Fruit fly (Drosophila melanogaster): ENCODE data around the gene Phae1.

The Phae1 gene

dm6 chr2L:12108779-12109564 lies at the start of gene Phae1, which contains the start of gene Rab6:
Gene Phae1, plus strand, starts transcription at chr2L:12109417.
Gene Rab6, minus strand, starts transcription at chr2L:12109116.
- TF ChIP-seq psq (optimal IDR thresholded peaks at IDR 0.05) (no peak), Myc (optimal IDR thresholded peaks at IDR 0.05) (no peak), ttk (optimal IDR thresholded peaks at IDR 0.05) (no peak), insv (optimal IDR thresholded peaks at IDR 0.05) (no peak), Sin3A (optimal IDR thresholded peaks at IDR 0.05) (no peak), h (optimal IDR thresholded peaks at IDR 0.05) (no peak)

DNA sequence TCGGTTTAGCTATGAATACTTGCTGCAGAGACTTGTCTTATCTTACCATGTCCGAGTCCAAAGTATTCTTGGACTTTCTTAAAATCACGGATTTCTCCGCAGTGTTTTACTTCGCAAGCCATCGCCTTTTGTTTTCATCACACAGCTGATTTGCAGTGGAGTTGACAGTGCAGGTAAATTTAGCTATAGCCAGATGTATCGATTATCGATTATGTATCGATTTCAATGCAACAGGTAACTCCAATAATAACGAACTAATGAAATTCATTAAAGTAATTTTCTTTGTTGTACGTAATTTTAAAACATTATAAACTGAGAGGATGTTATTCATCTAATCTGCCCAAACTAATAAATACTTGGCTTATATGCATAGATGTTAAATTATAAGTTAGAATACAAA lies 46.2 kb upstream of the Phae1 start, which contains the start of gene Rab3-GAP:
Gene Rab3-GAP (minus strand): TSS at position 150 of the 400 bp plus-strand sequence.
- TF ChIP-seq Sin3A (optimal IDR thresholded peaks at IDR 0.05), result no peak
- TF ChIP-seq h (optimal IDR thresholded peaks at IDR 0.05), result no peak
- no peak for TF ChIP-seq Myc (optimal IDR thresholded peaks at IDR 0.05)
- no peak for TF ChIP-seq ttk (optimal IDR thresholded peaks at IDR 0.05)
- no peak for TF ChIP-seq insv (optimal IDR thresholded peaks at IDR 0.05)
- TF ChIP-seq psq (optimal IDR thresholded peaks at IDR 0.05), result no peak

dm6 chr2L:12065683-12066386 lies 43.4 kb upstream of the Phae1 start:
- TF ChIP-seq insv (optimal IDR thresholded peaks at IDR 0.05), result no peak
- no peak for TF ChIP-seq h (optimal IDR thresholded peaks at IDR 0.05)
- TF ChIP-seq Sin3A (optimal IDR thresholded peaks at IDR 0.05), result no peak
- TF ChIP-seq Myc (optimal IDR thresholded peaks at IDR 0.05), result no peak
- no peak for TF ChIP-seq ttk (optimal IDR thresholded peaks at IDR 0.05)
- TF ChIP-seq psq (optimal IDR thresholded peaks at IDR 0.05), result no peak

- no peak for TF ChIP-seq psq (optimal IDR thresholded peaks at IDR 0.05)
- no peak for TF ChIP-seq Myc (optimal IDR thresholded peaks at IDR 0.05)
- TF ChIP-seq h (optimal IDR thresholded peaks at IDR 0.05), result no peak
- TF ChIP-seq Sin3A (optimal IDR thresholded peaks at IDR 0.05), result no peak
- no peak for TF ChIP-seq ttk (optimal IDR thresholded peaks at IDR 0.05)
- TF ChIP-seq insv (optimal IDR thresholded peaks at IDR 0.05), result no peak
These were observed 42.5 kb upstream of the Phae1 start, which contains the start of gene firl for dm6 chr2L:12066617-12067251. Gene firl, minus strand, starts transcription at chr2L:12066775.

- TF ChIP-seq insv (optimal IDR thresholded peaks at IDR 0.05), result no peak
- TF ChIP-seq psq (optimal IDR thresholded peaks at IDR 0.05), result no peak
- TF ChIP-seq Sin3A (optimal IDR thresholded peaks at IDR 0.05), result no peak
- TF ChIP-seq h (optimal IDR thresholded peaks at IDR 0.05), result no peak
- no peak for TF ChIP-seq ttk (optimal IDR thresholded peaks at IDR 0.05)
- no peak for TF ChIP-seq Myc (optimal IDR thresholded peaks at IDR 0.05)
These were observed 33.4 kb upstream of the Phae1 start, which contains the start of gene CG14947 for dm6 chr2L:12075850-12076249. Gene CG14947, plus strand, starts transcription at chr2L:12076100.

DNA sequence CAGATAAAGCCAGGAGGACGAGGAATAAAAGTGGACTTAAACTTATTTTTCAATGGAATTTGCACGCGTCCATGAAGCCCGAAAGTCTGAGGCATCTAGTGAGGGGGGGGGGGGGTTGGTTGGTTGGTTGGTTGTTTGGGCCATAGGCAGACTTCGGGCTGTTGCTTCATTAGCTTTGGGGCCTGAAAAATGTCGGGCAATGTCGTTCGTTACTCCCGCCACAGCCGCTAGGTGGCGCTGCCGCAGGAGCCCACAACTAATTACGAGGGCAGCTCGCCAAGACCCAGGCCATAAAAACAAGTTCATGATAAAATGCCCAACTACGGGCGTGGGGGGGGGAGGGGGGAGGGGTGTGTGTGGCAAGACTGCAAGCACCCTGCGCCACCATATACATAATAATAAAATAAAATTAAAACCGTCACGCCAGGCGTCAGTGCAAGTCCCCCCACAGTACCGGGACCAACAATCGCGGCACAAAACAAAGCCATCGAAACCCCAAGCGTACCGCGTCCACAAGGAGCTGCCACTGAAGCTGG lies 31.0 kb upstream of the Phae1 start:
- no peak for TF ChIP-seq ttk (optimal IDR thresholded peaks at IDR 0.05)
- TF ChIP-seq Myc (optimal IDR thresholded peaks at IDR 0.05), result no peak
- TF ChIP-seq insv (optimal IDR thresholded peaks at IDR 0.05), result no peak
- no peak for TF ChIP-seq h (optimal IDR thresholded peaks at IDR 0.05)
- TF ChIP-seq Sin3A (optimal IDR thresholded peaks at IDR 0.05), result no peak
- TF ChIP-seq psq (optimal IDR thresholded peaks at IDR 0.05), result no peak

dm6 chr2L:12078695-12079094 lies 30.5 kb upstream of the Phae1 start:
- no peak for TF ChIP-seq Sin3A (optimal IDR thresholded peaks at IDR 0.05)
- TF ChIP-seq insv (optimal IDR thresholded peaks at IDR 0.05), result no peak
- TF ChIP-seq h (optimal IDR thresholded peaks at IDR 0.05), result no peak
- TF ChIP-seq Myc (optimal IDR thresholded peaks at IDR 0.05), result no peak
- no peak for TF ChIP-seq ttk (optimal IDR thresholded peaks at IDR 0.05)
- TF ChIP-seq psq (optimal IDR thresholded peaks at IDR 0.05), result no peak

DNA sequence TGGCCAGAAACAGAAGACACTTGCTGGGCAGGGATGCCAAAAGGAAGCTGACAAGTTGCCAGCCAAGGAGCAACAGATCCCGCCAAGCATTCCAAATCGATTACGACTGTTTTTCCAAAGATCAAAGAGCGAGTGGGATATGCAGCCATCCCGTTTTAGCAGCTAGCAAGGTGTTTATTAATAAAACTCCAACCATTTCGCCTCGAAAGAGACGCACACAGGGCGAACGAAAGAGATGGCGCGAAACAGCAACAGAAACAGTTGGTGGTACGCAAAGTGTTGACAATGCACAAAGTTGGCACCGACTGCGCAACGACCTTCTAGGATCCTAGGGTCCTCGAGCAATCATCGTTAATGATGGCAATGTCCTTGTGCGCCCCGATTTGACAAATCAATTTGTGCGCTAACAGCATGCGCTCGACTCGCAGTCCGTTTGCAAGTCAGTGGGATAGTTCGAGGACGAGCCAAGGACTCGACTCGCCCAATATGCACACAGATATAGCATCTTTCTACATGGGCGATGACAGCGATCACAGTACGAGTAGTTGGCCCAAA lies 29.3 kb upstream of the Phae1 start:
- TF ChIP-seq Myc (optimal IDR thresholded peaks at IDR 0.05), result no peak
- no peak for TF ChIP-seq insv (optimal IDR thresholded peaks at IDR 0.05)
- no peak for TF ChIP-seq Sin3A (optimal IDR thresholded peaks at IDR 0.05)
- no peak for TF ChIP-seq ttk (optimal IDR thresholded peaks at IDR 0.05)
- TF ChIP-seq h (optimal IDR thresholded peaks at IDR 0.05), result no peak
- no peak for TF ChIP-seq psq (optimal IDR thresholded peaks at IDR 0.05)

DNA sequence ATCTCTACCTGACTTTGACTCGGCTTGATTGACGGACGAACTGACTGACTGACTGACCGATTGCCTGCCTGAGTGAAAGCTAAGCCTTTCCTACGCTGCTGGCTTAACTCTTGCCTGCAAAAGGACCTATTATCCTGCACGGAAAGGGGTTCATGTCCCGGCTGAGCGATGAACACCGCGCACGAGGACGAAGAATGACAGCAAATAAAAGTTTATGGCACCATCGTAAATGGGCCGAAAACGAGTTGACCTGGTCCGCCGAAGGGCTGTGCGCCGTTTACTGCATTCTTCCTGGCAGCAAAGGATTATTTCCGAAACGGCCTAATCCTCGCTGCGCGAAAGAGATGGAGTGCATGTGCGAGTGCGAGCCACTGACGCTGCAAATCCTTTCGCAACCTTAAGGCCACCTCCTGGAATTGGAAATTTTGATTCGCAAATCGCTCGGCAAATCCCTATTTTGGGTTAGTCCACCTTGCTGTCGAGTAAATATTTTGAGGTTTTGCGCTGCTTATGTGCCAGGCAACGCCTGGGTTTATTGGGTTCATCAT lies 28.0 kb upstream of the Phae1 start:
- no peak for TF ChIP-seq insv (optimal IDR thresholded peaks at IDR 0.05)
- no peak for TF ChIP-seq Sin3A (optimal IDR thresholded peaks at IDR 0.05)
- no peak for TF ChIP-seq h (optimal IDR thresholded peaks at IDR 0.05)
- TF ChIP-seq Myc (optimal IDR thresholded peaks at IDR 0.05), result no peak
- no peak for TF ChIP-seq psq (optimal IDR thresholded peaks at IDR 0.05)
- TF ChIP-seq ttk (optimal IDR thresholded peaks at IDR 0.05), result no peak

DNA sequence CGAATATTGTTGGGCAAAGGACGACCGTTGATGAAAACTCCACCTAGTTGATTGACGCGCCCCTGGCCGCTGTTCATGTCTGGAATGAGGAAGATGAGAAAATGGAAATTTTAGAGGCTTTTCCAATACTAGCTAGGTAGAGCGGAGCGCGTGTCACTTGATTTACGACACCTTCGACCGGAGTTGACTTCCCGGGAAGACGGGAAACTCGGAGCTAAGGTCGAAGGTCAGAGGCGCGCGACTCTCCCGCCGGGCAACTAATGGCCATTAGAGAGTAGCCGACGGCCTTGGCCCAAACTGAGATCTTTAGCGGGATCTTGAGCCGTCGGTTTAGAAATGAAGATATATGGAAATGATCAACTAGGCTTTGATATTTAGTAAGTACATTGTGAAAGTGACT lies 24.2 kb upstream of the Phae1 start:
- TF ChIP-seq Sin3A (optimal IDR thresholded peaks at IDR 0.05) (no peak), h (optimal IDR thresholded peaks at IDR 0.05) (no peak), psq (optimal IDR thresholded peaks at IDR 0.05) (no peak), insv (optimal IDR thresholded peaks at IDR 0.05) (no peak), Myc (optimal IDR thresholded peaks at IDR 0.05) (no peak), ttk (optimal IDR thresholded peaks at IDR 0.05) (no peak)

- TF ChIP-seq h (optimal IDR thresholded peaks at IDR 0.05), result no peak
- TF ChIP-seq ttk (optimal IDR thresholded peaks at IDR 0.05), result no peak
- no peak for TF ChIP-seq Myc (optimal IDR thresholded peaks at IDR 0.05)
- TF ChIP-seq insv (optimal IDR thresholded peaks at IDR 0.05), result no peak
- no peak for TF ChIP-seq psq (optimal IDR thresholded peaks at IDR 0.05)
- no peak for TF ChIP-seq Sin3A (optimal IDR thresholded peaks at IDR 0.05)
These were observed 23.5 kb upstream of the Phae1 start, which contains the start of gene prd for dm6 chr2L:12085619-12086171. Gene prd, minus strand, starts transcription at chr2L:12085827.

Measured in Kc167 (cell line).